Fruit fly (Drosophila melanogaster) whole organism: ENCODE measurements around the gene CG31538.

Experiments used
- CG8478 ChIP-seq: fragments of >200 bp; optimal IDR thresholded peaks from 2 replicates; lab custom pipeline; 2018; ENCODE audit warnings: inconsistent platforms
- Dll ChIP-seq: fragments of >200 bp; optimal IDR thresholded peaks from 2 replicates; lab custom pipeline; 2017
- pan ChIP-seq: fragments of >200 bp; optimal IDR thresholded peaks from 2 replicates; lab custom pipeline; 2017
- psq ChIP-seq: fragments of >200 bp; optimal IDR thresholded peaks from 2 replicates; lab custom pipeline; 2017

DNA sequence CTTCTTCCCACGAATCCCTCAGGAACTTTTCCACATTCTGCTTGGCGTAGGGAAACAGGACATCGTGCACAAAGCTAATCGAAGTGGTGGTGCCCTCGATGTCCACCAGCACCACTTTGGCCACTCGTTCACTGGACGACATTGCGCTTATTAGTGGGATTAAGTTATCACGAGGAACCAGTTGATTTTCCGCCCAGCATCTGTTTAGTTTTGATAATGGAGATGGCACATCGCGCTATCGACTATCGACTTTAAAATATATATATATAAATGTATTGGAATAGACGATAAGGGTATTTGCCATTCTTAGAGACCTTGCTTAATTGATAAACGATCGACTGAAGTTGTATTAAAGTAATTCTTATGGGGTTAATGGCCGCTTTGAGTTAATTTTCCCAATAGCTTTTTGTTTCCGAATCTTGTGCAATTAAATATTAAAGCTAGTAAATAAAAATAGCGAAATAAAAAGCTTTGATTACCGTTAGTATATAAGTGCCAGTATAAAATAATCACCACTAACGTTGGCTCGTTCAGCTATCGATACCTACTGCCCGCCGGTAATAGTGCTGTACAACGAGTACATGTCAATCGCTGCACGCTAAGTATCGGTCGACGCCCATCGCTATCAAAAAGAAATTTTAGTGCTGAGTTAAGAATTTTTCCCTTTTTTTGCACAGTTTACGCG is 21.0 kb downstream of the CG31538 start, which contains the start of the genes Enoph and Hph:
- TF ChIP-seq pan (lab: Kevin White, UChicago) = no peak
- TF ChIP-seq psq (lab: Kevin White, UChicago) = no peak
- no peak for TF ChIP-seq CG8478 (lab: Kevin White, UChicago)
- TF ChIP-seq Dll = no peak
